ENCODE assay signal across 3 fruit fly cellular contexts in genomic region chr3L:10443958-10444357, dm6.
TF ChIP-seq lines count a peak whose summit lies in the region.

No protein-coding gene starts in this region.

- TF ChIP-seq CTCF in whole organism, embryonic (GFP tag; optimal IDR thresholded peaks at IDR 0.05; lab: Kevin White, UChicago) = no peak

TF ChIP-seq in whole organism, embryonic, 481 proteins besides CTCF, POLR2A, EP300 and RAD21:
- TF ChIP-seq Sox102F (GFP tag; optimal IDR thresholded peaks at IDR 0.05; lab: Kevin White, UChicago) (peak; percentile 8), CG1024 (GFP tag; IDR thresholded peaks at IDR 0.05; lab: Robert Waterston, UW) (no peak), CG12769 (tag; optimal IDR thresholded peaks at IDR 0.05; lab: Kevin White, UChicago) (no peak), kah (GFP tag; optimal IDR thresholded peaks at IDR 0.05; lab: Kevin White, UChicago) (no peak), gem (tag; optimal IDR thresholded peaks at IDR 0.05; lab: Kevin White, UChicago) (peak; percentile 21), prd (optimal IDR thresholded peaks at IDR 0.05; lab: Kevin White, UChicago) (no peak), prd (GFP tag; IDR thresholded peaks at IDR 0.05; lab: Robert Waterston, UW) (peak; percentile 39; the same call in 1 of the 3 replicates), Xrp1 (GFP tag; IDR thresholded peaks at IDR 0.05; lab: Robert Waterston, UW) (0 out of 2 replicates have a peak, but pooled peaks have one; percentile 13), NK7.1 (GFP tag; optimal IDR thresholded peaks at IDR 0.05; lab: Kevin White, UChicago) (no peak), CoRest (tag; optimal IDR thresholded peaks at IDR 0.05; lab: Kevin White, UChicago) (no peak), Drgx (GFP tag; IDR thresholded peaks at IDR 0.05; lab: Robert Waterston, UW) (peak; percentile 59; the same call in 1 of the 2 replicates), Atf6 (GFP tag; IDR thresholded peaks at IDR 0.05; lab: Robert Waterston, UW) (no peak)

TF ChIP-seq in whole organism, prepupa, 60 proteins besides CTCF, POLR2A, EP300 and RAD21 (continues in another document):
- TF ChIP-seq CG34406 (GFP tag; optimal IDR thresholded peaks at IDR 0.05; lab: Kevin White, UChicago) (no peak), Hr39 (GFP tag; optimal IDR thresholded peaks at IDR 0.05; lab: Kevin White, UChicago) (no peak), Eip75B (GFP tag; optimal IDR thresholded peaks at IDR 0.05; lab: Kevin White, UChicago) (peak; percentile 1), CG3032 (tag; optimal IDR thresholded peaks at IDR 0.05; lab: Kevin White, UChicago) (peak; percentile 18), fd59A (GFP tag; optimal IDR thresholded peaks at IDR 0.05; lab: Kevin White, UChicago) (peak; percentile 24), dsx (GFP tag; optimal IDR thresholded peaks at IDR 0.05; lab: Kevin White, UChicago; ENCODE audit: poor library complexity, severe bottlenecking) (peak; percentile 4), CG1621 (tag; optimal IDR thresholded peaks at IDR 0.05; lab: Kevin White, UChicago) (peak; percentile 29), Met (GFP tag; optimal IDR thresholded peaks at IDR 0.05; lab: Kevin White, UChicago) (no peak), OdsH (GFP tag; optimal IDR thresholded peaks at IDR 0.05; lab: Kevin White, UChicago) (peak; percentile 36), Hr4 (GFP tag; optimal IDR thresholded peaks at IDR 0.05; lab: Kevin White, UChicago) (peak; percentile 68), fkh (GFP tag; optimal IDR thresholded peaks at IDR 0.05; lab: Kevin White, UChicago) (no peak), net (GFP tag; optimal IDR thresholded peaks at IDR 0.05; lab: Kevin White, UChicago) (peak; percentile 20), Sox14 (GFP tag; optimal IDR thresholded peaks at IDR 0.05; lab: Kevin White, UChicago) (peak; percentile 6), ss (GFP tag; optimal IDR thresholded peaks at IDR 0.05; lab: Kevin White, UChicago) (no peak), esn (GFP tag; optimal IDR thresholded peaks at IDR 0.05; lab: Kevin White, UChicago) (no peak), Hr38 (GFP tag; optimal IDR thresholded peaks at IDR 0.05; lab: Kevin White, UChicago) (no peak), dac (GFP tag; optimal IDR thresholded peaks at IDR 0.05; lab: Kevin White, UChicago) (peak; percentile 42), CG32006 (GFP tag; optimal IDR thresholded peaks at IDR 0.05; lab: Kevin White, UChicago) (peak; percentile 71), CG7368 (GFP tag; optimal IDR thresholded peaks at IDR 0.05; lab: Kevin White, UChicago) (no peak), eg (GFP tag; IDR thresholded peaks at IDR 0.05; lab: Robert Waterston, UW) (peak; percentile 66), CG31627 (GFP tag; optimal IDR thresholded peaks at IDR 0.05; lab: Kevin White, UChicago) (no peak), topi (GFP tag; optimal IDR thresholded peaks at IDR 0.05; lab: Kevin White, UChicago) (no peak), lz (GFP tag; optimal IDR thresholded peaks at IDR 0.05; lab: Kevin White, UChicago) (no peak), Eip93F (GFP tag; optimal IDR thresholded peaks at IDR 0.05; lab: Kevin White, UChicago) (no peak), CG11294 (GFP tag; IDR thresholded peaks at IDR 0.05; lab: Robert Waterston, UW) (no peak), CG11902 (GFP tag; optimal IDR thresholded peaks at IDR 0.05; lab: Kevin White, UChicago) (no peak), CG10669 (GFP tag; optimal IDR thresholded peaks at IDR 0.05; lab: Kevin White, UChicago) (peak; percentile 26), CG9139 (GFP tag; optimal IDR thresholded peaks at IDR 0.05; lab: Kevin White, UChicago) (no peak), CG6276 (GFP tag; optimal IDR thresholded peaks at IDR 0.05; lab: Kevin White, UChicago) (peak; percentile 34), vri (GFP tag; optimal IDR thresholded peaks at IDR 0.05; lab: Kevin White, UChicago) (no peak), acj6 (GFP tag; optimal IDR thresholded peaks at IDR 0.05; lab: Kevin White, UChicago) (peak; percentile 19), CG10631 (GFP tag; optimal IDR thresholded peaks at IDR 0.05; lab: Kevin White, UChicago) (peak; percentile 36), salr (GFP tag; optimal IDR thresholded peaks at IDR 0.05; lab: Kevin White, UChicago) (no peak), fd85E (GFP tag; optimal IDR thresholded peaks at IDR 0.05; lab: Kevin White, UChicago) (no peak), CG6792 (GFP tag; optimal IDR thresholded peaks at IDR 0.05; lab: Kevin White, UChicago) (no peak), Ets96B (tag; optimal IDR thresholded peaks at IDR 0.05; lab: Kevin White, UChicago) (peak; percentile 5), CG8319 (GFP tag; optimal IDR thresholded peaks at IDR 0.05; lab: Kevin White, UChicago) (no peak), Lpt (GFP tag; optimal IDR thresholded peaks at IDR 0.05; lab: Kevin White, UChicago) (peak; percentile 34), pdm3 (GFP tag; optimal IDR thresholded peaks at IDR 0.05; lab: Kevin White, UChicago) (no peak), CG11762 (GFP tag; optimal IDR thresholded peaks at IDR 0.05; lab: Kevin White, UChicago; ENCODE audit: insufficient read depth) (no peak), spab (GFP tag; optimal IDR thresholded peaks at IDR 0.05; lab: Kevin White, UChicago) (no peak)

TF ChIP-seq in whole organism, pupa, 21 proteins besides CTCF, POLR2A, EP300 and RAD21:
- TF ChIP-seq CG8159 (tag; optimal IDR thresholded peaks at IDR 0.05; lab: Kevin White, UChicago) = peak; percentile 38
- TF ChIP-seq Pif1B (GFP tag; optimal IDR thresholded peaks at IDR 0.05; lab: Kevin White, UChicago) = no peak
- TF ChIP-seq CG15710 (tag; optimal IDR thresholded peaks at IDR 0.05; lab: Kevin White, UChicago) = peak; percentile 47
- 0 out of 2 replicates have a peak, but pooled peaks have one; percentile 28 for TF ChIP-seq CG32121 (GFP tag; IDR thresholded peaks at IDR 0.05; lab: Robert Waterston, UW)
- peak; percentile 30 for TF ChIP-seq CG17806 (tag; optimal IDR thresholded peaks at IDR 0.05; lab: Kevin White, UChicago)
- TF ChIP-seq CG4496 (GFP tag; IDR thresholded peaks at IDR 0.05; lab: Robert Waterston, UW) = peak; percentile 26; the same call in 1 of the 3 replicates
- TF ChIP-seq rn (GFP tag; IDR thresholded peaks at IDR 0.05; lab: Robert Waterston, UW) = 0 out of 2 replicates have a peak, but pooled peaks have one; percentile 25
- TF ChIP-seq EcR (GFP tag; optimal IDR thresholded peaks at IDR 0.05; lab: Kevin White, UChicago) = no peak
- peak; percentile 41 for TF ChIP-seq CG9948 (tag; optimal IDR thresholded peaks at IDR 0.05; lab: Kevin White, UChicago)
- no peak for TF ChIP-seq CG10348 (GFP tag; IDR thresholded peaks at IDR 0.05; lab: Robert Waterston, UW)
- TF ChIP-seq fd96Ca (GFP tag; IDR thresholded peaks at IDR 0.05; lab: Robert Waterston, UW) = no peak
- no peak for TF ChIP-seq Snoo (tag; optimal IDR thresholded peaks at IDR 0.05; lab: Kevin White, UChicago)
- TF ChIP-seq CG13204 (GFP tag; optimal IDR thresholded peaks at IDR 0.05; lab: Kevin White, UChicago) = no peak
- TF ChIP-seq D1 (tag; optimal IDR thresholded peaks at IDR 0.05; lab: Kevin White, UChicago) = no peak
- TF ChIP-seq CG12605 (GFP tag; IDR thresholded peaks at IDR 0.05; lab: Robert Waterston, UW) = no peak
- TF ChIP-seq CG8301 (tag; optimal IDR thresholded peaks at IDR 0.05; lab: Kevin White, UChicago) = peak; percentile 38
- no peak for TF ChIP-seq Pif1A (GFP tag; optimal IDR thresholded peaks at IDR 0.05; lab: Kevin White, UChicago)
- peak; percentile 16 for TF ChIP-seq CG34367 (tag; optimal IDR thresholded peaks at IDR 0.05; lab: Kevin White, UChicago)
- TF ChIP-seq CG14655 (GFP tag; optimal IDR thresholded peaks at IDR 0.05; lab: Kevin White, UChicago) = peak; percentile 47
- TF ChIP-seq gl (tag; optimal IDR thresholded peaks at IDR 0.05; lab: Kevin White, UChicago) = no peak
- peak; percentile 61 for TF ChIP-seq Ets98B (GFP tag; IDR thresholded peaks at IDR 0.05; lab: Robert Waterston, UW)
TF ChIP-seq in whole organism, pupa: peak in this region for 11.

Comparison
In these comparisons a context has a peak if more than half of its experiments do, and no peak if none do; other contexts are left out.
1. Of the 7 proteins assayed by ChIP-seq in both whole organism, embryonic and whole organism, prepupa: peak only in whole organism, embryonic: Sox102F; only in whole organism, prepupa: Lpt; in both: none; in neither: 5.